Worm (Caenorhabditis elegans): ENCODE results near the gene K02D3.2.

Gene K02D3.2

ce11 chrX:13754498-13754897, 42.7 kb upstream of the K02D3.2 start:
- 0 out of 2 replicates have a peak, but pooled peaks have one; percentile 20 for TF ChIP-seq lag-1 (GFP tag; IDR thresholded peaks at IDR 0.05)
- no peak for TF ChIP-seq cebp-1 (GFP tag; IDR thresholded peaks at IDR 0.05)
- peak; percentile 46 for TF ChIP-seq cebp-1 (tag; optimal IDR thresholded peaks at IDR 0.05)
- TF ChIP-seq zim-3 (tag; optimal IDR thresholded peaks at IDR 0.05): no peak
- TF ChIP-seq ceh-27 (GFP tag; optimal IDR thresholded peaks at IDR 0.05): peak; percentile 25
- peak; percentile 16 for TF ChIP-seq lin-40 (tag; optimal IDR thresholded peaks at IDR 0.05)

ce11 chrX:13752822-13753581, 41.2 kb upstream of the K02D3.2 start:
- TF ChIP-seq Y95B8A.8 (GFP tag; IDR thresholded peaks at IDR 0.05) (no peak), nhr-80 (tag; optimal IDR thresholded peaks at IDR 0.05) (peak; percentile 15), ccch-3 (GFP tag; optimal IDR thresholded peaks at IDR 0.05) (no peak), ceh-40 (GFP tag; IDR thresholded peaks at IDR 0.05) (no peak)

- TF ChIP-seq tbx-9 (tag; optimal IDR thresholded peaks at IDR 0.05; ENCODE audit: borderline replicate concordance) (no peak), nhr-80 (tag; optimal IDR thresholded peaks at IDR 0.05) (peak; percentile 34)
Observed at ce11 chrX:13747997-13748396, 36.2 kb upstream of the K02D3.2 start.

- TF ChIP-seq let-607 (tag; optimal IDR thresholded peaks at IDR 0.05) (peak in 1 of 2 experiments; percentile 10), ceh-27 (GFP tag; optimal IDR thresholded peaks at IDR 0.05) (no peak), dox-1 (GFP tag; IDR thresholded peaks at IDR 0.05) (0 out of 2 replicates have a peak, but pooled peaks have one; percentile 33), ceh-58 (GFP tag; IDR thresholded peaks at IDR 0.05) (0 out of 2 replicates have a peak, but pooled peaks have one; percentile 32), nhr-80 (tag; optimal IDR thresholded peaks at IDR 0.05) (peak; percentile 2)
Observed at ce11 chrX:13746661-13747365, 35.0 kb upstream of the K02D3.2 start, which contains the start of gene nhr-71. Gene nhr-71 (plus strand): TSS chrX:13747315.

ce11 chrX:13746231-13746630, 34.4 kb upstream of the K02D3.2 start:
- peak; percentile 76 for TF ChIP-seq unc-62 (GFP tag; optimal IDR thresholded peaks at IDR 0.05)
- peak; percentile 79 for TF ChIP-seq nhr-80 (tag; optimal IDR thresholded peaks at IDR 0.05)
- TF ChIP-seq F23B12.7 (tag; optimal IDR thresholded peaks at IDR 0.05; ENCODE audit: insufficient read depth): no peak
- TF ChIP-seq ceh-27 (GFP tag; optimal IDR thresholded peaks at IDR 0.05): no peak
- TF ChIP-seq dpff-1 (tag; optimal IDR thresholded peaks at IDR 0.05): no peak

- no peak for TF ChIP-seq chd-7 (tag; optimal IDR thresholded peaks at IDR 0.05)
- TF ChIP-seq lin-35 (GFP tag; optimal IDR thresholded peaks at IDR 0.05): no peak
- TF ChIP-seq F22D6.2 (tag; optimal IDR thresholded peaks at IDR 0.05): no peak
- TF ChIP-seq ama-1 (optimal IDR thresholded peaks at IDR 0.05): no peak
- TF ChIP-seq ama-1 (GFP tag; optimal IDR thresholded peaks at IDR 0.05): no peak
- TF ChIP-seq dpl-1 (GFP tag; optimal IDR thresholded peaks at IDR 0.05): no peak
- no peak for TF ChIP-seq dpff-1 (tag; optimal IDR thresholded peaks at IDR 0.05)
- no peak for TF ChIP-seq gei-17 (GFP tag; optimal IDR thresholded peaks at IDR 0.05)
- no peak for TF ChIP-seq Y79H2A.3 (GFP tag; conservative IDR thresholded peaks at IDR 0.05)
- no peak for TF ChIP-seq ztf-18 (tag; optimal IDR thresholded peaks at IDR 0.05)
- no peak for TF ChIP-seq nhr-80 (tag; optimal IDR thresholded peaks at IDR 0.05)
- no peak for TF ChIP-seq B0261.1 (tag; optimal IDR thresholded peaks at IDR 0.05)
Observed at ce11 chrX:13745558-13745957, 33.7 kb upstream of the K02D3.2 start.

Measured in whole organism, young adult.